Worm (Caenorhabditis elegans) whole organism, early embryonic: ENCODE data around the gene C26D10.6.

Source experiments
- B0310.2 ChIP-seq: sonication (generic microtip); optimal IDR thresholded peaks from 2 replicates; lab custom pipeline; 2016; ENCODE audit warnings: mild to moderate bottlenecking, missing genetic modification characterization, missing compliant biosample characterization
- F13C5.2 ChIP-seq: sonication (generic microtip); optimal IDR thresholded peaks from 2 replicates; lab custom pipeline; 2017; ENCODE audit warnings: mild to moderate bottlenecking, missing genetic modification characterization, inconsistent platforms, missing compliant biosample characterization
- aly-1 ChIP-seq: sonication (generic microtip); optimal IDR thresholded peaks from 2 replicates; lab custom pipeline; 2016; ENCODE audit warnings: missing genetic modification characterization, missing compliant biosample characterization
- ama-1 ChIP-seq: fragments of 150-350 bp; optimal IDR thresholded peaks from 2 replicates; lab custom pipeline; 2014
- ceh-13 ChIP-seq: fragments of 200-800 bp; sonication (Bioruptor generic); optimal IDR thresholded peaks from 2 replicates; lab custom pipeline; 2018; ENCODE audit warnings: mild to moderate bottlenecking, missing genetic modification characterization, missing compliant biosample characterization
- ceh-36 ChIP-seq: sonication (generic microtip); optimal IDR thresholded peaks from 2 replicates; lab custom pipeline; 2016; ENCODE audit warnings: missing genetic modification characterization, inconsistent platforms, missing compliant biosample characterization
- ets-7 ChIP-seq: sonication (generic microtip); optimal IDR thresholded peaks from 2 replicates; lab custom pipeline; 2016; ENCODE audit warnings: missing genotype, missing genetic modification characterization, missing compliant biosample characterization
- flt-1 ChIP-seq: fragments of 200-800 bp; sonication (Bioruptor generic); IDR thresholded peaks from 2 replicates; pipeline ENCODE4 v1.3.6; 2022; ENCODE audit warnings: missing genetic modification characterization, missing compliant biosample characterization
- hmbx-1 ChIP-seq: sonication (generic microtip); optimal IDR thresholded peaks from 2 replicates; lab custom pipeline; 2016; ENCODE audit warnings: mild to moderate bottlenecking, missing genetic modification characterization, missing compliant biosample characterization
- hmg-4 ChIP-seq: fragments of 200-800 bp; sonication (Bioruptor generic); optimal IDR thresholded peaks from 2 replicates; lab custom pipeline; 2018; ENCODE audit warnings: mild to moderate bottlenecking, missing genetic modification characterization, missing compliant biosample characterization
- hnd-1 ChIP-seq: sonication (generic microtip); optimal IDR thresholded peaks from 2 replicates; lab custom pipeline; 2016; ENCODE audit warnings: missing genetic modification characterization, missing compliant biosample characterization
- pes-1 ChIP-seq: fragments of 200-800 bp; sonication (Bioruptor generic); IDR thresholded peaks from 2 replicates; pipeline ENCODE4 v1.3.6; 2022; ENCODE audit warnings: missing genetic modification reagents, missing genetic modification characterization, missing compliant biosample characterization
- scrt-1 ChIP-seq: fragments of 200-800 bp; sonication (Bioruptor generic); IDR thresholded peaks from 2 replicates; pipeline ENCODE4 v1.3.6; 2022; ENCODE audit warnings: missing genetic modification characterization, missing compliant biosample characterization
- sea-1 ChIP-seq: fragments of 200-800 bp; sonication (Bioruptor generic); conservative IDR thresholded peaks from 2 replicates; pipeline ENCODE4 v1.3.6; 2022; ENCODE audit warnings: missing genetic modification characterization, missing compliant biosample characterization
- tbx-11 ChIP-seq: fragments of 200-800 bp; sonication (Bioruptor generic); IDR thresholded peaks from 2 replicates; pipeline ENCODE4 v1.3.6; 2022; ENCODE audit warnings: missing genetic modification characterization, missing compliant biosample characterization
- tbx-37 ChIP-seq: fragments of 200-800 bp; sonication (Bioruptor generic); conservative IDR thresholded peaks from 2 replicates; pipeline ENCODE4 v1.3.6; 2022; ENCODE audit warnings: missing genetic modification reagents, missing genetic modification characterization, missing compliant biosample characterization
- tra-4 ChIP-seq: sonication (generic microtip); optimal IDR thresholded peaks from 2 replicates; lab custom pipeline; 2017; ENCODE audit warnings: missing genetic modification characterization, missing compliant biosample characterization

Gene C26D10.6

DNA sequence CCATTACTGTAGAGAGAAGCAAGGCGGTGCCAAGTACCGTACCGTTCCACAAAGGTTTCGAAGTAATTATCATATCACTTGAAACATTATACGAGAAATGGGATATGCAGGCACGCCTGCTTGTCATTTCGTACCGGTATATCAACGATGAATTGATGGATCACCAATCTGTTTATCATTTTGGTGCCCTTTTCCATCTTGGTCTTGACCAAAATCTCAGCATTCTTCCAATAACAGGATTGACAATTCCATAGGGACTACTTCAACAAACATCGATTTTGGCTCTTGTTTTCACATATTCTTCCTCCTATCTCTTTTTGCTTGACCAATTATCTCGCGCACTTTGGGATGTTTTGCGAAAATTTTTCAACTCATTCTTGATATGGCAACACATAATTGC, 15.4 kb downstream of the C26D10.6 start:
- TF ChIP-seq aly-1 = no peak
- no peak for TF ChIP-seq ets-7 (tag; lab: Kevin White, UChicago)

DNA sequence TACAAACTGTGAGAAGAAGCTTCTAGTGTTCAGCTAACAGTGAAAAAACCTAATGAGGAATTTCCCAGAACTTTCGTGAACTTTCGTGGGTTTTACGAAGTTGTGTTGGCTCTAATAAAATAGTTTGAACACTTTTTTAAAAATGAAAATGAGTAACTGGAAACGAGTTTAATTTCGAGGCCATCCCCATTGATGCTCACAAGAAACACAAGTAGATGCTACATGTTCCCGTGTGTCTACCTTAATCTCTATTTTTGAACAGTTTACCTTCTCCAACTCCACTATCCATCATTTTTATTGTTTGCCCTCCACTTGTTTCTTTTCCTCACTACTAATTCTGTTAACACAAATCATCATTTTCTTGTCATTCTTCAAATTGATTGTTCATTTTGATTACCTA, 20.9 kb downstream of the C26D10.6 start, which contains the start of gene C26D10.7:
C26D10.7 (plus strand) TSS at position 301 of the 400 bp plus-strand sequence.
- TF ChIP-seq ama-1 (lab: Kevin White, UChicago) (no peak), B0310.2 (no peak), tbx-11 (GFP tag; lab: Robert Waterston, UW) (no peak), F13C5.2 (tag; lab: Kevin White, UChicago) (no peak), flt-1 (GFP tag; lab: Robert Waterston, UW) (no peak), hmg-4 (GFP tag; lab: Kevin White, UChicago) (no peak), sea-1 (no peak), ceh-13 (GFP tag; lab: Kevin White, UChicago) (no peak), ets-7 (tag; lab: Kevin White, UChicago) (no peak), scrt-1 (GFP tag; lab: Robert Waterston, UW) (no peak), hnd-1 (tag; lab: Kevin White, UChicago) (no peak), ceh-36 (tag; lab: Kevin White, UChicago) (no peak), hmbx-1 (no peak), aly-1 (no peak), tra-4 (tag; lab: Kevin White, UChicago) (no peak), tbx-37 (GFP tag; lab: Robert Waterston, UW) (no peak), pes-1 (no peak)

DNA sequence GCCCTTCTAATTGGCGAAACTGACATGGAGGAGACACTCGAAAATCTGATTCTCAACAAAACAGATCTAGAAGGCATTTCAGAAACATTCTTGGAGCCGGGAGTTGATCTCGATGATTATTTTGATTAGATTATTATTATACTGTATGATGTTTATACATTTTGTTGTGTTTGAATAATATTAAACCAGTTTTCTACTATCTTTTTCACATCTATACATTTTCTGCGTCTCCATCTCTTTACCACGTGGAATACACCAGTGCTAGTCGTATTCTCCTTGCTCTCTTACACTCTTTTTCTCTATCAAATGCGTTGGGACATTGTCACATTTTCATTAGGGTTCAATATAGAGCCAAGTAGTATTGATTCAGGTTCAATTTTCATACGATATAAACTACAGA, 25.0 kb downstream of the C26D10.6 start, which contains the start of gene C26D10.4:
C26D10.4 (plus strand) TSS at position 301 of the 400 bp plus-strand sequence.
- no peak for TF ChIP-seq B0310.2
- TF ChIP-seq hnd-1 (tag; lab: Kevin White, UChicago) = no peak
- no peak for TF ChIP-seq ama-1 (lab: Kevin White, UChicago)
- no peak for TF ChIP-seq tra-4 (tag; lab: Kevin White, UChicago)
- no peak for TF ChIP-seq hmg-4 (GFP tag; lab: Kevin White, UChicago)
- no peak for TF ChIP-seq hmbx-1
- no peak for TF ChIP-seq F13C5.2 (tag; lab: Kevin White, UChicago)
- no peak for TF ChIP-seq pes-1
- no peak for TF ChIP-seq ets-7 (tag; lab: Kevin White, UChicago)
- no peak for TF ChIP-seq aly-1
- no peak for TF ChIP-seq tbx-37 (GFP tag; lab: Robert Waterston, UW)
- TF ChIP-seq sea-1 = no peak

DNA sequence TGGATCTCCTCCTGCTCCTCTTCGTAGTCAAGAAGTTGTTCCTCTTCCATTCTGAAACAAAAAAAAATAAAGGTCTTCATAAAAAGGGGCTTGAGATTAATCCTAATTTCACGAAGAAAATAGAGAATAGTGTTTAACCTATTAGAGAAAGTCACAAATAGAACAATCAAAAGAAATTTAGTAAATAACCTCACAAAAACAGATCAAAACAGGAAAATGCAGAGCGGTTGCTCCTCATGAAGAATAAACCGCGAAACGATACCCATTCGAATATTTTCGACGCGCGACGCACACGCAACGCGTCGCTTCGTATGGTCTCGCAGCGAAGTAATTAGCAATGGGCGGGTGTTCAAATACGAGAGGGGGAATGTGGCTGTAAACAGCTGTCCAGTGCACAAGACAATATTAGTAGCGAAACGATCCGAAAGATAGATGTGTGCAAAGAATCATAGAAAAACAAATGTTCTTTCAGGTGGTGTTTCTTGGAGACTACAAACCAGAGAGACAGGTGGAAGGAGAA, 25.6 kb downstream of the C26D10.6 start, which contains the start of gene hel-1:
hel-1 (minus strand) TSS at position 51 of the 520 bp plus-strand sequence.
- TF ChIP-seq pes-1 (no peak), tbx-37 (GFP tag; lab: Robert Waterston, UW) (0 out of 2 replicates have a peak, but pooled peaks have one; percentile 41), ets-7 (tag; lab: Kevin White, UChicago) (no peak), F13C5.2 (tag; lab: Kevin White, UChicago) (peak; percentile 75), B0310.2 (no peak), flt-1 (GFP tag; lab: Robert Waterston, UW) (peak; percentile 46; the same call in 1 of the 2 replicates), hmg-4 (GFP tag; lab: Kevin White, UChicago) (peak; percentile 28)

DNA sequence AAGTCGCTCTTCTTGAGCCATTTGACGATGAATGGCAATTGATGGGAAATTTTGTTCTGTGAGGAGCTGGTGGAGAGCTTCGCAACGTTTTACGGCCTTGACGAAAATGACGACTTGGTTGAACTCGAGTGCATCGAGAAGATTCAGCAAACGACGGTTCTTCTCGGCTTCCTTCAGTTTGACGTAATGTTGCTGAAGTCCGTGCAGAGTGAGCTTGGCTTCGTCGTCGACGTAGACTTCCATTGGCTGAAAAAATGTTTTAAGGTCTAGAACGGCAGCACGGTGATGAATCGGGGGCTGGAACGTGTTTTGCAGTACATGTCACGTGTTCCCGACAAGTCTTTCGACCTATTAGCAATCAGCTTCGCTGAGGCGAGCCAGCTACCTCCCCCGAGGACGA, 27.1 kb downstream of the C26D10.6 start:
- TF ChIP-seq tbx-11 (GFP tag; lab: Robert Waterston, UW) (no peak), tra-4 (tag; lab: Kevin White, UChicago) (no peak), flt-1 (GFP tag; lab: Robert Waterston, UW) (no peak), sea-1 (no peak), B0310.2 (no peak), ets-7 (tag; lab: Kevin White, UChicago) (no peak), hnd-1 (tag; lab: Kevin White, UChicago) (no peak), tbx-37 (GFP tag; lab: Robert Waterston, UW) (no peak), F13C5.2 (tag; lab: Kevin White, UChicago) (no peak), ceh-13 (GFP tag; lab: Kevin White, UChicago) (no peak), hmbx-1 (no peak), ceh-36 (tag; lab: Kevin White, UChicago) (no peak), ama-1 (lab: Kevin White, UChicago) (no peak), scrt-1 (GFP tag; lab: Robert Waterston, UW) (no peak), aly-1 (no peak), hmg-4 (GFP tag; lab: Kevin White, UChicago) (no peak), pes-1 (no peak)

DNA sequence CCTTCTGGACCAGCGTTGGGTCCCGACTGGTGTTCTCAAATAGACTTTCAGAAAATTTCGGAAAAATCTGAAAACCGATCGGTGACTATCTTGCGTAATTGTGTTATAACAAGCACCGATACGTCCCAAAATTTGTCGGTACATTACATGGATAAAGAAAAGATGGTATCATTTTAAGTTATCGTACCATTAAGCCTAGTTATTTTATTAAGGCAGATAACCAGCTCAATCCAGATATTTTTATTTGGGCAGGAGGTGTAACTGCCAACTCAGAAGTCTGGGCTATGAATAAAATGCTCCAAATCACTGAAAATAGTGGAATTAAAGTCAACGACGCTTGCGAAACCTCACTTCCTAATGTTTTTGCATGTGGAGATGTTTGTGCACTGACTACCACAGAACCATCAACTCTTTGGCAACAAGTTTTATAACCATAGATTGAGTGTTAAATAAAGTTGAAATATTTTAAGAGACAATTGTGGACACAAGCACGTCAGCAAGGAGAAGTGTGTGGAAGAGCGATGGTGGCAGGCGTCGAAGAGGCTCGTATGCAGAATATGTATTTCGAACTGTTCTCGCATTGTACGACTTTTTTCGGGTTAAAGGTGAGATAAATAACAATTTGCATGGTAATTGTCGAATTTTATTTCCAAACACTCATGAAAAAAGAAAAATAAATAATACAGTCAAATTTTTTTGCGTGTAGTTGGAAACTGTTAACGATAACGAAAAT, 28.1 kb downstream of the C26D10.6 start:
- TF ChIP-seq pes-1 = no peak
- no peak for TF ChIP-seq ets-7 (tag; lab: Kevin White, UChicago)
- TF ChIP-seq sea-1 = no peak
- TF ChIP-seq tbx-11 (GFP tag; lab: Robert Waterston, UW) = no peak
- no peak for TF ChIP-seq flt-1 (GFP tag; lab: Robert Waterston, UW)
- no peak for TF ChIP-seq ama-1 (lab: Kevin White, UChicago)
- no peak for TF ChIP-seq hnd-1 (tag; lab: Kevin White, UChicago)
- 0 out of 2 replicates have a peak, but pooled peaks have one; percentile 29 for TF ChIP-seq tbx-37 (GFP tag; lab: Robert Waterston, UW)

DNA sequence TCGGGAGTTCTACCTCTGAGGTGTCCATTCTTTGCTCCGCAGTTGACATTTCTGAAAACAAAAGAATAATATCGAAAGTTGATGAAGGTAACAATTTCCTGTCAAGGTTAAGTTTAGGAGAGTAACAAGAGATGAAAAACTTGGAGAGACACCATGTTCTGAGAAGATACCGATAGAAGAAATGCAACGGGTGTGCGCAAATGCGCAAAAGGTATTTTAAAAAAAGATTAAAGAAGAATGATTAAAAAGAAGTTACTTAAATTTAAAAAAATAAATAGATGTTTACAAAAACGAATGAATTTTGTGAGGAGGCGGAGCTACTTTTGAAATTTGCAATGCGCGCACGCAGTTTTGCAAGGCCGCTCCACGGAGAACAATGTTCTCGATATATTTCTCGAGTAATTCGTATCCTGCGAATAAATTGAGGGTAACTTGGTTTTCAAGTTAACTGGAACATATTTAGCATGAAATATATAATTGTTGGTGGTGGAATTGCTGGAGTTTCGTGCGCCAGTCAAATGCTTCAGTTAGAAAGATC, 29.4 kb downstream of the C26D10.6 start, which contains the start of the genes ran-3 and C26D10.3:
ran-3 (minus strand) TSS at position 51 of the 538 bp plus-strand sequence.
C26D10.3 (plus strand) TSS at position 385 of the 538 bp plus-strand sequence.
- no peak for TF ChIP-seq tra-4 (tag; lab: Kevin White, UChicago)
- TF ChIP-seq scrt-1 (GFP tag; lab: Robert Waterston, UW) = peak; percentile 57; the same call in 1 of the 2 replicates
- TF ChIP-seq hmg-4 (GFP tag; lab: Kevin White, UChicago) = no peak
- peak; percentile 76 for TF ChIP-seq F13C5.2 (tag; lab: Kevin White, UChicago)
- peak; percentile 69 for TF ChIP-seq pes-1
- TF ChIP-seq tbx-11 (GFP tag; lab: Robert Waterston, UW) = 0 out of 2 replicates have a peak, but pooled peaks have one; percentile 41
- no peak for TF ChIP-seq hmbx-1
- TF ChIP-seq ceh-13 (GFP tag; lab: Kevin White, UChicago) = no peak
- peak; percentile 11 for TF ChIP-seq ceh-36 (tag; lab: Kevin White, UChicago)
